Fruit fly (Drosophila melanogaster): ENCODE measurements around the gene CG14435.

The CG14435 gene

dm6 chrX:6866040-6866439, 22.3 kb upstream of the CG14435 start (continued):
- TF ChIP-seq CG12744 (GFP tag; optimal IDR thresholded peaks at IDR 0.05), result no peak
- TF ChIP-seq CG32772 (GFP tag; IDR thresholded peaks at IDR 0.05), result no peak
- TF ChIP-seq abd-A (tag; optimal IDR thresholded peaks at IDR 0.05), result peak; percentile 65
- TF ChIP-seq sug (tag; optimal IDR thresholded peaks at IDR 0.05), result peak; percentile 16
- 0 out of 3 replicates have a peak, but pooled peaks have one; percentile 31 for TF ChIP-seq CG6791 (GFP tag; IDR thresholded peaks at IDR 0.05; ENCODE audit: partially characterized antibody)
- no peak for TF ChIP-seq Dip2 (GFP tag; IDR thresholded peaks at IDR 0.05)
- peak; percentile 81 for TF ChIP-seq CG10543 (GFP tag; optimal IDR thresholded peaks at IDR 0.05)
- TF ChIP-seq cg (GFP tag; optimal IDR thresholded peaks at IDR 0.05), result peak; percentile 88
- TF ChIP-seq lola (GFP tag; optimal IDR thresholded peaks at IDR 0.05), result no peak
- TF ChIP-seq CG1233 (GFP tag; optimal IDR thresholded peaks at IDR 0.05), result peak; percentile 100
- TF ChIP-seq exex (tag; optimal IDR thresholded peaks at IDR 0.05), result no peak
- TF ChIP-seq Fer1 (GFP tag; optimal IDR thresholded peaks at IDR 0.05), result peak; percentile 12
- no peak for TF ChIP-seq H15 (GFP tag; IDR thresholded peaks at IDR 0.05)
- TF ChIP-seq Kr (GFP tag; optimal IDR thresholded peaks at IDR 0.05), result no peak
- TF ChIP-seq hth (optimal IDR thresholded peaks at IDR 0.05), result no peak
- TF ChIP-seq CG18599 (GFP tag; optimal IDR thresholded peaks at IDR 0.05), result peak; percentile 55
- peak; percentile 45 for TF ChIP-seq HLHmδ (GFP tag; optimal IDR thresholded peaks at IDR 0.05)
- 0 out of 2 replicates have a peak, but pooled peaks have one; percentile 59 for TF ChIP-seq chm (GFP tag; IDR thresholded peaks at IDR 0.05)
- peak; percentile 4 for TF ChIP-seq CG2678 (tag; optimal IDR thresholded peaks at IDR 0.05)
- TF ChIP-seq jumu (GFP tag; optimal IDR thresholded peaks at IDR 0.05), result no peak
- peak; percentile 13 for TF ChIP-seq D19A (tag; optimal IDR thresholded peaks at IDR 0.05)
- peak; percentile 10 for TF ChIP-seq CG1603 (tag; optimal IDR thresholded peaks at IDR 0.05)
- no peak for TF ChIP-seq CG6175 (GFP tag; IDR thresholded peaks at IDR 0.05)
- TF ChIP-seq Adf1 (GFP tag; IDR thresholded peaks at IDR 0.05), result peak; percentile 73
- TF ChIP-seq twi (tag; optimal IDR thresholded peaks at IDR 0.05), result peak; percentile 55
- peak; percentile 22 for TF ChIP-seq HmgD (GFP tag; optimal IDR thresholded peaks at IDR 0.05)
- TF ChIP-seq crol (GFP tag; IDR thresholded peaks at IDR 0.05), result peak; percentile 87
- peak; percentile 22 for TF ChIP-seq nom (GFP tag; optimal IDR thresholded peaks at IDR 0.05)
- peak; percentile 46 for TF ChIP-seq sqz (GFP tag; optimal IDR thresholded peaks at IDR 0.05)
- TF ChIP-seq Hr78 (GFP tag; optimal IDR thresholded peaks at IDR 0.05), result no peak
- peak; percentile 51 for TF ChIP-seq pfk (GFP tag; optimal IDR thresholded peaks at IDR 0.05)
- TF ChIP-seq Deaf1 (tag; optimal IDR thresholded peaks at IDR 0.05), result peak; percentile 94
- TF ChIP-seq Dip3 (GFP tag; optimal IDR thresholded peaks at IDR 0.05), result no peak
- TF ChIP-seq CG4328 (GFP tag; optimal IDR thresholded peaks at IDR 0.05), result peak; percentile 38
- TF ChIP-seq CrebB (tag; optimal IDR thresholded peaks at IDR 0.05), result peak; percentile 13
- TF ChIP-seq Hmr (GFP tag; optimal IDR thresholded peaks at IDR 0.05), result no peak
- 0 out of 3 replicates have a peak, but pooled peaks have one; percentile 17 for TF ChIP-seq row (GFP tag; IDR thresholded peaks at IDR 0.05)
- TF ChIP-seq Hand (GFP tag; optimal IDR thresholded peaks at IDR 0.05), result peak; percentile 0
- TF ChIP-seq CG18619 (GFP tag; optimal IDR thresholded peaks at IDR 0.05), result no peak
- TF ChIP-seq gsb-n (tag; optimal IDR thresholded peaks at IDR 0.05), result peak; percentile 17
- TF ChIP-seq CG1832 (GFP tag; optimal IDR thresholded peaks at IDR 0.05), result peak; percentile 77
- TF ChIP-seq Trl (optimal IDR thresholded peaks at IDR 0.05), result peak; percentile 16 to 26
- no peak for TF ChIP-seq Trl (GFP tag; optimal IDR thresholded peaks at IDR 0.05)
- peak in 1 of 2 experiments; percentile 65 for TF ChIP-seq Pdp1 (GFP tag; optimal IDR thresholded peaks at IDR 0.05)
- peak; percentile 36 for TF ChIP-seq CG12071 (GFP tag; optimal IDR thresholded peaks at IDR 0.05)
- peak; percentile 27 for TF ChIP-seq CG17829 (tag; optimal IDR thresholded peaks at IDR 0.05)

Data from whole organism, embryonic.